Fruit fly (Drosophila melanogaster) whole organism, larva: ENCODE results near the gene CG7573.
A peak's percentile ranks its signal among the peaks of the same experiment; 100 is the strongest.

Experiments
- noc ChIP-seq: fragments of 200-800 bp; sonication (Bioruptor generic); optimal IDR thresholded peaks from 3 replicates; lab custom pipeline; 2019; ENCODE audit warnings: missing biosample characterization, mild to moderate bottlenecking, missing genetic modification characterization, moderate library complexity

The CG7573 gene

DNA sequence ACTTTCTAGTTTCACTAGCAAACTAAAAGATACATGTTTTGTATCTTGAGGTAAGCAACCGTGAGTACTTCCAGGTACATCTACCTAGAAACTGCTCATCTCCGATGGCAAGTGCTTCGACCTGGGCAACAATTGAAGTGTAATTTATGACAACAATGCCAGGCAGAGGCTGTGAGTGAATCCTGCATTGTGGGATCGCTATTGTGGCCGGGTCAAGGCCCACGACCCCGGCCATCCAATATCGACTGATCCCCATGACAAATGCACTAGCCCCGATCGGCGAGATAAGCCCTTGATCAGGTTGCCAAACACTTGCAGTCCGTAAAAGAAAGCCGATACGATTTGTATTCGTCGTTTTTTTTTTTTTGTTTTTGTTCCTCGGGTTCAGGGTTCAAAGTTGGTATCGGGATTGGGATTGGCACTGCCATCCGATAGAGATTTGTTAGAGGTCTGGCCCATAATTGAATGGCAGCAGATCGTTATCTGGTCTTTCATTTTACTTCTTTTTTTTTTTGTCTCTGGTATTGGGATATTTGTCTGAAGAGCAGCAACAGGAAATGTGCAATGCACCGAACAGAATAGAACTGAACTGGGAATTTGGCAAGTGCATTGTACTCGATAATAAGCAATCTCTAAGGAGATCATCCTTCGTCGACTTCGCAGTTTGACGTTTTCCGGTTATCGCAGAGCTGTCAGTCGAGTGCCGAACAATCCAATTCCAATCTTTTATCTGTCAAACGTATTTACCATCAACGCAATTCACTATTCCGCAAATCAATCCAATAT, 33.1 kb downstream of the CG7573 start:
- no peak for TF ChIP-seq noc

DNA sequence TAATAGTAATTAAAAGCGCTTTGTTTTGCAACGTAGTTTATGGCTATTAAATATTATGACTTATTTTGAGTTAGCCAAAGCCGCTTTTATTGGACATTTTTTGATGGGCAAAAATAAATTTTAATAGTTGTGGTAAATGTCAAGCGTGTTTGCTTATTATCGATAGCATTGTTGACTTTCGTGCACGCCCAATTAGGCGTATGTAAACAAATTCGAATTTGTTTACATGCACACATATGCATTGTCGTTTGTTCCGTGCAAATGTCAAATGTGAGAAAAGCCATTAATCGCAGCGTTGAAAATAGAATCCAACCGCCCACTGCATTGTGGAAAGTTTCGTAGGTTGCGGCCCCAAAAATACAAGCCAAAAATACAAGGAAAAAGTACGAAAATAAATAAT, 34.0 kb downstream of the CG7573 start:
- TF ChIP-seq noc, result no peak

dm6 chr3L:11346980-11347379, 35.4 kb downstream of the CG7573 start:
- TF ChIP-seq noc, result peak; percentile 56

- TF ChIP-seq noc, result peak; percentile 98
These were observed 37.7 kb downstream of the CG7573 start for dm6 chr3L:11348971-11349907.

dm6 chr3L:11349908-11350405, 38.4 kb downstream of the CG7573 start:
- TF ChIP-seq noc, result peak; percentile 97

DNA sequence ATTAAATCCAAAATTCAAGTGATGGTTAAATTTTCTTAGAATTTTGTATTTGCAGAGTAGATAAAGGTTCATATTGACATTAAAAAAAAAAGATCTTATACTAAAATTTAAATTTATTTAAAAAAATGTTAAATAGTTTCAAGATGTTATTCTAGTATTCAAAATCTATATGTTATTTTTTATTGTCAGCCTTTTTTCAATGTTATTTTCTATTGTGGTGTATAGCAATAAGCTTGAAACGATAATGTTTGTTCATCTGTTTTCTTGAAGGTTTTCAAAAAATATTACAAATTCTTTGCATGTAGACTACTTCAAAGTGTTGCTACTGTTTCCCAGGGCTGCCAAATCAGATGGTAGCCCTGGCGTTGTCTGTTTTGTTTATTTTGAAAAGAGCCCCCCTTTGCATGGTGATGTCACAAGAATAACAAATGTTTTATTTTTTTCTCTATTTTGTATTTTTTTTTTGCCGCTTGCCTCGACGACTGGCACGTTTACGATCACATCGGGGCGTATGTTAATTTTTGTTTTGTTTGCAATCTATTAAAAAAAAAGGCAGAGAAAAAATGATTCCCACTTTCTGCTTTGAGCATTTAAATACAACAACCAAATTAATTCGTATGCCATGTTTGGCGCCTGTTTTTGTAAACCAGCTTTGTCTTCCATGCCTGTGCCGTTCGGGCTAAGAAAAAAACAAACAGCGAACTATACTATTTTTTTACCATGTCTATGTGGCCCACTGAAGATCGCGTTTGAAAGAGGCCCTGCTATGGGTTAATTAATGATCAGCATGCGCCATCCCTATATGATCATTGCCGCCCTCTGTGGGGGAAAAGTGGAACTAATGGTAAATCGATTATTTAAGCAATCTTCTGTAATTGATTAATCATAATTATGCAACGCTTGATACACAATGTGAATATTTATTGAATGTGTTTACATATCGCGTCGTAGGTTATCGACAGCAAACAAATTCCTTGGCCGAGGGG, 39.4 kb downstream of the CG7573 start:
- peak; percentile 71 for TF ChIP-seq noc

DNA sequence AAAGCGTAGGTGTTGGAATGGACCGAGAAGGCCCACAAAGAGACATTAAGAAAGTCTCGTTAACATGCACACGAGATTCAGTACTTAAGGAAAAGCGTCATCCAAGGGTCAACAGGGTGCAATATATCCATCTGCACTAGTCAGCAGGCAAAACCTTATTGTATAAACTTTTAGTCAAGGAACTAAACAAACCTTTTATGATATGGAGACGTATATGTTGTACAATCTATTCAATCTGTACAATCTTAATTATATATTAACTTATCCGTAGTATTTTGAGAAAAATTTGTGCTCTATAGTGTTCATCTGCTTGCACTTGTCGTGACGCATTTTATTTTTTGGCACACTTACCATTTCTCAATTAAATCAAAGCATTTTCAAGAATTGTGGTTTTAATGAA, 40.2 kb downstream of the CG7573 start:
- no peak for TF ChIP-seq noc

dm6 chr3L:11353002-11353401, 41.5 kb downstream of the CG7573 start:
- TF ChIP-seq noc, result peak; percentile 99

DNA sequence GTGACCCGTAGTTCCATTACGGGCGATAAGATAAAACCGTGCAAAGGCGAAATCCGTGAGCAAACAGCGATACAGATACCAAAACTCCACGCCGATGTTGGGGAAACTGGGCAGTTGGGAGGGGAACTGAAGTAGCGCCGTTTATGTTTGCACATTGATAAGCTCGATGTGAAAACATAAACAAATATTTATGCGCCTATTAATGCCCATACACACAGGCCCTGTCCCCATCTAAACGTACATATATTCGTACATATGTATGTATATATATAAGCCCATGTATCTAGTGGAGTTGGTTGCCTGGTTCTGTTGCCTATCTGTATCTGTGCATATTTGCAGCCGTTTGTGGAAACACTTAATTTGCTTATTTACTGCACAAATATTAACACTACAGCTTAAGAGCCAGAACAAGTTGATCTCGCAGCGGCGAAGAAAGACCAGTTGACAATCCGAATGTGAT, 42.8 kb downstream of the CG7573 start:
- peak; percentile 40 for TF ChIP-seq noc

DNA sequence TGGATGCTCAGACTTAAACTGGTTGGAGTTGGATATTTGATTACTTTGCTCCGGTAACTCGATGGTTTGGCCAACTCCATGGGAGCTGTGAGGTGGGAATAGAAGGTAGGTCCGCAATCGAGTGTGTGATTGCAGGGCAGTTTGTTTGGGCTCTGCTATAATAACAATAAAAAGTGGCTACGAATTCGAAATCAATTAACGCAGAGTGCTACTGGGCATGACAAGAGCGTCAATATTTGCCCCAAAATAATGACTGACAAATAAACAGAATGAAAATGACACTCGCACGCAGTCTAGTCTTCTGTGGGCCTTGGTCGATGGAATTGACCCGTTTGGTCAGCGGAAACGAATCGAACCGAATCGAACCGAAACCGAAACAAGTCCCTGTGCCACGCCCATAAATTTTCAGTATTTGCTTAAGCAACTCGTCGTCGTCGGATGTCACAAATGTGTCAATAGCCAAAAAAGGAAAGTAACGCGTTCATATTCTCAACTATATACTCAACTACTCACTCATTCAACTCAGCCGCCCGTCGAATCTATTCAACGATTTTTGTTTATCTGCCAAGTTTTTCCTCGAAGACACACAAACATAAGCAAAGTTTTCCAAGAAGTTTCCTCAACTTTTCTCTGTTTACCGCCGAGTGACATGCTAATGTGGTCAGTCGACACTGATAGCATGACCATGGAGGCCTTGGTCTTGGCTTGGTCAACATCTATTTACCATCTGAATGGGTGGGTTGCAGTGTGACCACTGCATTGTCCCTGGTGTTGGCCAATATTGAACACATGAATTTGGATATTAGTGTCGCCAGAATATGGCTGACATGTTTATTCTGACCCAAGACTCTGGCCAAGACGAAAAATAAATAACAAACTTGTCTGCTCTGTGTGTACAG, 44.1 kb downstream of the CG7573 start:
- TF ChIP-seq noc, result no peak

- no peak for TF ChIP-seq noc
These were observed 45.5 kb downstream of the CG7573 start for dm6 chr3L:11357059-11357458.

DNA sequence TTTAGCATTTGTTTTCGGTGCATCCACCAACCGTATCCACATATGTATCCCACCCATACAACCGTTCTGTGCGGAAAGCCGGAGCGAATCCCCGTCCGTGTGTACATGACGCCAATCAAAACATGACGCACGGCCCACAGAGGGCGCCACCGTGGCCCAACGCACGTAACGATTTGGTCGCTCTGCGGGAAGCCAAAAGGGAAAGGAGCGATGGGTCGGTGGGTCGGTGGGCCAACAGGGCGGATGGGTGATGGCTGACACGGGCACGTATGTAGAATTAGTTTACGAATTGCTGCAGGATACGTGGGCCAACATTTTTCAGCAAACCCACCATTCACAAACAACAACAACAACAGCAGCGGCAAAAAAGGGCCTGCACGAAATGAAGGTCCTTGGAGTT, 47.2 kb downstream of the CG7573 start:
- TF ChIP-seq noc, result no peak

dm6 chr3L:11359596-11359995, 48.0 kb downstream of the CG7573 start:
- TF ChIP-seq noc, result no peak
